Fruit fly (Drosophila melanogaster): ENCODE data around the gene CG14687.

CG14687 gene

dm6 chr3R:10760966-10761855 lies 31.5 kb upstream of the CG14687 start, which contains the start of the genes MED7 and Cap-H2 (continued):
- TF ChIP-seq CG30431 (GFP tag; optimal IDR thresholded peaks at IDR 0.05) (peak; percentile 52), CG3838 (GFP tag; optimal IDR thresholded peaks at IDR 0.05) (peak; percentile 55), CG7839 (tag; optimal IDR thresholded peaks at IDR 0.05) (no peak), gem (tag; optimal IDR thresholded peaks at IDR 0.05) (peak; percentile 89), sna (GFP tag; IDR thresholded peaks at IDR 0.05; ENCODE audit: partially characterized antibody) (peak; percentile 100), lmd (GFP tag; IDR thresholded peaks at IDR 0.05) (peak; percentile 87), CG5245 (GFP tag; optimal IDR thresholded peaks at IDR 0.05) (peak; percentile 73), CG2199 (GFP tag; IDR thresholded peaks at IDR 0.05) (0 out of 3 replicates have a peak, but pooled peaks have one; percentile 17), zfh1 (GFP tag; IDR thresholded peaks at IDR 0.05) (peak; percentile 88), CG4360 (GFP tag; IDR thresholded peaks at IDR 0.05) (peak; percentile 37; the same call in 1 of the 2 replicates), CG12659 (GFP tag; optimal IDR thresholded peaks at IDR 0.05) (peak; percentile 88), HLH4C (GFP tag; IDR thresholded peaks at IDR 0.05; ENCODE audit: partially characterized antibody) (peak; percentile 97), NC2α (GFP tag; optimal IDR thresholded peaks at IDR 0.05) (peak; percentile 8), Asciz (GFP tag; optimal IDR thresholded peaks at IDR 0.05) (peak; percentile 36), HLH54F (GFP tag; optimal IDR thresholded peaks at IDR 0.05) (peak; percentile 84), oc (tag; optimal IDR thresholded peaks at IDR 0.05) (no peak), crc (GFP tag; optimal IDR thresholded peaks at IDR 0.05) (peak; percentile 25), ems (GFP tag; optimal IDR thresholded peaks at IDR 0.05) (peak; percentile 78), tio (GFP tag; optimal IDR thresholded peaks at IDR 0.05) (peak; percentile 62), CG1233 (GFP tag; optimal IDR thresholded peaks at IDR 0.05) (peak; percentile 59), CG11093 (GFP tag; IDR thresholded peaks at IDR 0.05) (peak; percentile 74), sob (GFP tag; IDR thresholded peaks at IDR 0.05) (peak; percentile 93), CrebB (tag; optimal IDR thresholded peaks at IDR 0.05) (peak; percentile 33), ranshi (GFP tag; IDR thresholded peaks at IDR 0.05) (peak; percentile 91), amos (GFP tag; IDR thresholded peaks at IDR 0.05; ENCODE audit: partially characterized antibody) (peak; percentile 96), CG1647 (GFP tag; optimal IDR thresholded peaks at IDR 0.05) (peak; percentile 68), CG6765 (GFP tag; optimal IDR thresholded peaks at IDR 0.05) (no peak), Ptx1 (GFP tag; IDR thresholded peaks at IDR 0.05) (peak; percentile 89), twi (tag; optimal IDR thresholded peaks at IDR 0.05) (peak; percentile 68), Six4 (GFP tag; optimal IDR thresholded peaks at IDR 0.05) (peak; percentile 38), Dip2 (GFP tag; IDR thresholded peaks at IDR 0.05) (peak; percentile 25; the same call in 1 of the 2 replicates), vnd (GFP tag; IDR thresholded peaks at IDR 0.05; ENCODE audit: partially characterized antibody) (peak; percentile 99), Ets65A (GFP tag) (peak; percentile 96), crp (GFP tag; optimal IDR thresholded peaks at IDR 0.05) (peak in 1 of 2 experiments; percentile 34), org-1 (GFP tag; optimal IDR thresholded peaks at IDR 0.05) (no peak), NFAT (GFP tag; IDR thresholded peaks at IDR 0.05) (peak; percentile 69), CG7786 (GFP tag; optimal IDR thresholded peaks at IDR 0.05) (peak; percentile 56), CG16813 (GFP tag; IDR thresholded peaks at IDR 0.05; ENCODE audit: partially characterized antibody) (peak; percentile 99), BtbVII (GFP tag; optimal IDR thresholded peaks at IDR 0.05) (peak; percentile 5), CG10543 (GFP tag; optimal IDR thresholded peaks at IDR 0.05) (peak; percentile 27), al (GFP tag; IDR thresholded peaks at IDR 0.05) (peak; percentile 82), CG8478 (optimal IDR thresholded peaks at IDR 0.05) (peak; percentile 11), gsb (GFP tag; IDR thresholded peaks at IDR 0.05) (0 out of 2 replicates have a peak, but pooled peaks have one; percentile 16), CG15514 (GFP tag; optimal IDR thresholded peaks at IDR 0.05) (peak; percentile 80), stc (GFP tag; IDR thresholded peaks at IDR 0.05) (peak; percentile 16; the same call in 1 of the 2 replicates), CG31388 (GFP tag; optimal IDR thresholded peaks at IDR 0.05) (peak; percentile 76), Bgb (GFP tag; IDR thresholded peaks at IDR 0.05; ENCODE audit: partially characterized antibody) (peak; percentile 95), dati (GFP tag; IDR thresholded peaks at IDR 0.05) (0 out of 2 replicates have a peak, but pooled peaks have one; percentile 18)
